Worm (Caenorhabditis elegans) whole organism, early embryonic: ENCODE measurements around the gene ZK1010.2.

Experiments
- B0310.2 ChIP-seq: sonication (generic microtip); optimal IDR thresholded peaks from 2 replicates; lab custom pipeline; 2016; ENCODE audit warnings: mild to moderate bottlenecking, missing genetic modification characterization, missing compliant biosample characterization
- F13C5.2 ChIP-seq: sonication (generic microtip); optimal IDR thresholded peaks from 2 replicates; lab custom pipeline; 2017; ENCODE audit warnings: mild to moderate bottlenecking, missing genetic modification characterization, inconsistent platforms, missing compliant biosample characterization
- aly-1 ChIP-seq: sonication (generic microtip); optimal IDR thresholded peaks from 2 replicates; lab custom pipeline; 2016; ENCODE audit warnings: missing genetic modification characterization, missing compliant biosample characterization
- ama-1 ChIP-seq: fragments of 150-350 bp; optimal IDR thresholded peaks from 2 replicates; lab custom pipeline; 2014
- ceh-13 ChIP-seq: fragments of 200-800 bp; sonication (Bioruptor generic); optimal IDR thresholded peaks from 2 replicates; lab custom pipeline; 2018; ENCODE audit warnings: mild to moderate bottlenecking, missing genetic modification characterization, missing compliant biosample characterization
- ceh-36 ChIP-seq: sonication (generic microtip); optimal IDR thresholded peaks from 2 replicates; lab custom pipeline; 2016; ENCODE audit warnings: missing genetic modification characterization, inconsistent platforms, missing compliant biosample characterization
- ets-7 ChIP-seq: sonication (generic microtip); optimal IDR thresholded peaks from 2 replicates; lab custom pipeline; 2016; ENCODE audit warnings: missing genotype, missing genetic modification characterization, missing compliant biosample characterization
- flt-1 ChIP-seq: fragments of 200-800 bp; sonication (Bioruptor generic); IDR thresholded peaks from 2 replicates; pipeline ENCODE4 v1.3.6; 2022; ENCODE audit warnings: missing genetic modification characterization, missing compliant biosample characterization
- hmbx-1 ChIP-seq: sonication (generic microtip); optimal IDR thresholded peaks from 2 replicates; lab custom pipeline; 2016; ENCODE audit warnings: mild to moderate bottlenecking, missing genetic modification characterization, missing compliant biosample characterization
- hmg-4 ChIP-seq: fragments of 200-800 bp; sonication (Bioruptor generic); optimal IDR thresholded peaks from 2 replicates; lab custom pipeline; 2018; ENCODE audit warnings: mild to moderate bottlenecking, missing genetic modification characterization, missing compliant biosample characterization
- hnd-1 ChIP-seq: sonication (generic microtip); optimal IDR thresholded peaks from 2 replicates; lab custom pipeline; 2016; ENCODE audit warnings: missing genetic modification characterization, missing compliant biosample characterization
- pes-1 ChIP-seq: fragments of 200-800 bp; sonication (Bioruptor generic); IDR thresholded peaks from 2 replicates; pipeline ENCODE4 v1.3.6; 2022; ENCODE audit warnings: missing genetic modification reagents, missing genetic modification characterization, missing compliant biosample characterization
- scrt-1 ChIP-seq: fragments of 200-800 bp; sonication (Bioruptor generic); IDR thresholded peaks from 2 replicates; pipeline ENCODE4 v1.3.6; 2022; ENCODE audit warnings: missing genetic modification characterization, missing compliant biosample characterization
- sea-1 ChIP-seq: fragments of 200-800 bp; sonication (Bioruptor generic); conservative IDR thresholded peaks from 2 replicates; pipeline ENCODE4 v1.3.6; 2022; ENCODE audit warnings: missing genetic modification characterization, missing compliant biosample characterization
- tbx-11 ChIP-seq: fragments of 200-800 bp; sonication (Bioruptor generic); IDR thresholded peaks from 2 replicates; pipeline ENCODE4 v1.3.6; 2022; ENCODE audit warnings: missing genetic modification characterization, missing compliant biosample characterization
- tbx-37 ChIP-seq: fragments of 200-800 bp; sonication (Bioruptor generic); conservative IDR thresholded peaks from 2 replicates; pipeline ENCODE4 v1.3.6; 2022; ENCODE audit warnings: missing genetic modification reagents, missing genetic modification characterization, missing compliant biosample characterization
- tra-4 ChIP-seq: sonication (generic microtip); optimal IDR thresholded peaks from 2 replicates; lab custom pipeline; 2017; ENCODE audit warnings: missing genetic modification characterization, missing compliant biosample characterization

The ZK1010.2 gene

ce11 chrIII:12968330-12968729, 9.3 kb downstream of the ZK1010.2 start:
- TF ChIP-seq sea-1 (GFP tag; lab: Robert Waterston, UW), result no peak
- TF ChIP-seq tbx-11 (GFP tag; lab: Robert Waterston, UW), result no peak
- no peak for TF ChIP-seq tra-4 (tag; lab: Kevin White, UChicago)
- TF ChIP-seq flt-1 (GFP tag; lab: Robert Waterston, UW), result no peak

ce11 chrIII:12967437-12968043, 10.1 kb downstream of the ZK1010.2 start:
- TF ChIP-seq ceh-13 (GFP tag; lab: Kevin White, UChicago) (no peak), hnd-1 (tag; lab: Kevin White, UChicago) (no peak), aly-1 (tag; lab: Kevin White, UChicago) (no peak), ama-1 (lab: Kevin White, UChicago) (no peak), sea-1 (GFP tag; lab: Robert Waterston, UW) (no peak), hmbx-1 (tag; lab: Kevin White, UChicago) (no peak), F13C5.2 (tag; lab: Kevin White, UChicago) (no peak), tbx-11 (GFP tag; lab: Robert Waterston, UW) (no peak), pes-1 (GFP tag; lab: Robert Waterston, UW) (no peak), flt-1 (GFP tag; lab: Robert Waterston, UW) (no peak)

ce11 chrIII:12966895-12967294, 10.8 kb downstream of the ZK1010.2 start, which contains the start of gene ttm-1:
Gene ttm-1, minus strand, starts transcription at chrIII:12966995.
- no peak for TF ChIP-seq F13C5.2 (tag; lab: Kevin White, UChicago)
- no peak for TF ChIP-seq tra-4 (tag; lab: Kevin White, UChicago)
- no peak for TF ChIP-seq sea-1 (GFP tag; lab: Robert Waterston, UW)
- TF ChIP-seq hmbx-1 (tag; lab: Kevin White, UChicago), result no peak
- no peak for TF ChIP-seq ama-1 (lab: Kevin White, UChicago)
- no peak for TF ChIP-seq hnd-1 (tag; lab: Kevin White, UChicago)
- no peak for TF ChIP-seq pes-1 (GFP tag; lab: Robert Waterston, UW)
- TF ChIP-seq aly-1 (tag; lab: Kevin White, UChicago), result no peak
- TF ChIP-seq ets-7 (tag; lab: Kevin White, UChicago), result no peak
- TF ChIP-seq ceh-36 (tag; lab: Kevin White, UChicago), result no peak
- no peak for TF ChIP-seq B0310.2
- TF ChIP-seq flt-1 (GFP tag; lab: Robert Waterston, UW), result no peak
- no peak for TF ChIP-seq scrt-1 (GFP tag; lab: Robert Waterston, UW)
- TF ChIP-seq tbx-37 (GFP tag; lab: Robert Waterston, UW), result no peak

ce11 chrIII:12960705-12961104, 17.0 kb downstream of the ZK1010.2 start:
- TF ChIP-seq B0310.2 (no peak), pes-1 (GFP tag; lab: Robert Waterston, UW) (no peak), aly-1 (tag; lab: Kevin White, UChicago) (no peak), hmbx-1 (tag; lab: Kevin White, UChicago) (no peak), sea-1 (GFP tag; lab: Robert Waterston, UW) (no peak), tbx-37 (GFP tag; lab: Robert Waterston, UW) (no peak), ceh-36 (tag; lab: Kevin White, UChicago) (no peak), hmg-4 (no peak), ceh-13 (GFP tag; lab: Kevin White, UChicago) (no peak), hnd-1 (tag; lab: Kevin White, UChicago) (no peak), F13C5.2 (tag; lab: Kevin White, UChicago) (no peak), ets-7 (tag; lab: Kevin White, UChicago) (no peak), tra-4 (tag; lab: Kevin White, UChicago) (no peak), ama-1 (lab: Kevin White, UChicago) (no peak), scrt-1 (GFP tag; lab: Robert Waterston, UW) (no peak), tbx-11 (GFP tag; lab: Robert Waterston, UW) (no peak), flt-1 (GFP tag; lab: Robert Waterston, UW) (no peak)

ce11 chrIII:12959286-12959685, 18.4 kb downstream of the ZK1010.2 start:
- TF ChIP-seq hmg-4 (no peak), pes-1 (GFP tag; lab: Robert Waterston, UW) (no peak), hnd-1 (tag; lab: Kevin White, UChicago) (no peak), scrt-1 (GFP tag; lab: Robert Waterston, UW) (no peak), tbx-11 (GFP tag; lab: Robert Waterston, UW) (no peak), aly-1 (tag; lab: Kevin White, UChicago) (no peak), F13C5.2 (tag; lab: Kevin White, UChicago) (no peak), ceh-36 (tag; lab: Kevin White, UChicago) (no peak), flt-1 (GFP tag; lab: Robert Waterston, UW) (no peak), ceh-13 (GFP tag; lab: Kevin White, UChicago) (no peak), ets-7 (tag; lab: Kevin White, UChicago) (no peak), B0310.2 (no peak), hmbx-1 (tag; lab: Kevin White, UChicago) (no peak), sea-1 (GFP tag; lab: Robert Waterston, UW) (no peak), tbx-37 (GFP tag; lab: Robert Waterston, UW) (no peak), ama-1 (lab: Kevin White, UChicago) (no peak), tra-4 (tag; lab: Kevin White, UChicago) (no peak)

ce11 chrIII:12952615-12953014, 25.0 kb downstream of the ZK1010.2 start:
- TF ChIP-seq hnd-1 (tag; lab: Kevin White, UChicago), result no peak
- no peak for TF ChIP-seq B0310.2
- TF ChIP-seq ceh-36 (tag; lab: Kevin White, UChicago), result no peak
- no peak for TF ChIP-seq ama-1 (lab: Kevin White, UChicago)
- no peak for TF ChIP-seq flt-1 (GFP tag; lab: Robert Waterston, UW)
- TF ChIP-seq tbx-11 (GFP tag; lab: Robert Waterston, UW), result no peak
- no peak for TF ChIP-seq sea-1 (GFP tag; lab: Robert Waterston, UW)
- no peak for TF ChIP-seq scrt-1 (GFP tag; lab: Robert Waterston, UW)
- TF ChIP-seq ets-7 (tag; lab: Kevin White, UChicago), result no peak
- TF ChIP-seq pes-1 (GFP tag; lab: Robert Waterston, UW), result no peak
- TF ChIP-seq tra-4 (tag; lab: Kevin White, UChicago), result no peak
- TF ChIP-seq F13C5.2 (tag; lab: Kevin White, UChicago), result no peak
- TF ChIP-seq hmg-4, result no peak
- no peak for TF ChIP-seq tbx-37 (GFP tag; lab: Robert Waterston, UW)
- TF ChIP-seq ceh-13 (GFP tag; lab: Kevin White, UChicago), result no peak
- no peak for TF ChIP-seq hmbx-1 (tag; lab: Kevin White, UChicago)
- no peak for TF ChIP-seq aly-1 (tag; lab: Kevin White, UChicago)
